Worm (Caenorhabditis elegans) whole organism, L1 larva: ENCODE results near the gene cpt-4.

Source experiments
- aha-1 ChIP-seq: fragments of 150-350 bp; optimal IDR thresholded peaks from 2 replicates; lab custom pipeline; 2014; ENCODE audit warnings: missing biosample characterization, missing genetic modification characterization
- aly-2 ChIP-seq: fragments of 150-350 bp; optimal IDR thresholded peaks from 2 replicates; lab custom pipeline; 2014; ENCODE audit warnings: missing biosample characterization, missing genetic modification characterization
- ceh-63 ChIP-seq: fragments of 200-800 bp; sonication (Bioruptor generic); optimal IDR thresholded peaks from 2 replicates; lab custom pipeline; 2018; ENCODE audit warnings: mild to moderate bottlenecking, missing genetic modification characterization, missing compliant biosample characterization
- ceh-8 ChIP-seq: fragments of 200-800 bp; sonication (Bioruptor generic); optimal IDR thresholded peaks from 2 replicates; lab custom pipeline; 2018; ENCODE audit warnings: mild to moderate bottlenecking, missing genetic modification characterization, moderate library complexity, missing compliant biosample characterization
- ceh-90 ChIP-seq: sonication (generic microtip); optimal IDR thresholded peaks from 2 replicates; lab custom pipeline; 2016; ENCODE audit warnings: missing genetic modification characterization, missing compliant biosample characterization
- dpl-1 ChIP-seq, 3 experiments: fragments of 150-350 bp in 2 of 3; sonication (generic microtip) in 1 of 3; optimal IDR thresholded peaks; 2 replicates each; lab custom pipeline; 2014 to 2017; ENCODE audit warnings: missing biosample characterization in 3 of 3, missing genetic modification characterization in 3 of 3, missing genetic modification reagents in 3 of 3
- dsc-1 ChIP-seq: sonication (generic microtip); optimal IDR thresholded peaks from 2 replicates; lab custom pipeline; 2016; ENCODE audit warnings: mild to moderate bottlenecking, missing genetic modification characterization, missing compliant biosample characterization
- efl-1 ChIP-seq, 4 experiments: fragments of 150-350 bp; optimal IDR thresholded peaks in 3 of 4; peaks in 1 of 4; 1 replicate in 1 of 4; 2 replicates in 3 of 4; lab custom pipeline; 2014; ENCODE audit warnings: missing biosample characterization in 2 of 4, missing genetic modification characterization in 2 of 4, missing genetic modification reagents in 2 of 4
- efl-3 ChIP-seq: fragments of 200-800 bp; sonication (Bioruptor generic); optimal IDR thresholded peaks from 2 replicates; lab custom pipeline; 2018; ENCODE audit warnings: mild to moderate bottlenecking, missing genetic modification characterization, missing compliant biosample characterization
- elt-2 ChIP-seq: sonication (generic microtip); optimal IDR thresholded peaks from 2 replicates; lab custom pipeline; 2016; ENCODE audit warnings: missing genetic modification characterization, mild to moderate bottlenecking, inconsistent platforms, missing compliant biosample characterization, missing genetic modification reagents
- ets-5 ChIP-seq: fragments of 200-800 bp; sonication (Bioruptor generic); IDR thresholded peaks from 2 replicates; pipeline ENCODE4 v1.3.6; 2022; ENCODE audit warnings: missing genetic modification characterization, missing compliant biosample characterization
- fkh-10 ChIP-seq: sonication (generic microtip); optimal IDR thresholded peaks from 2 replicates; lab custom pipeline; 2017; ENCODE audit warnings: missing biosample characterization, missing genetic modification reagents, missing genetic modification characterization
- fkh-4 ChIP-seq: sonication (generic microtip); optimal IDR thresholded peaks from 2 replicates; lab custom pipeline; 2016; ENCODE audit warnings: missing compliant biosample characterization, missing genetic modification characterization, borderline replicate concordance
- fos-1 ChIP-seq: fragments of 150-350 bp; optimal IDR thresholded peaks from 2 replicates; lab custom pipeline; 2014; ENCODE audit warnings: missing biosample characterization, missing genetic modification characterization
- hlh-4 ChIP-seq: sonication (generic microtip); optimal IDR thresholded peaks from 2 replicates; lab custom pipeline; 2016; ENCODE audit warnings: mild to moderate bottlenecking, missing genetic modification characterization, missing compliant biosample characterization
- hpl-2 ChIP-seq: fragments of 150-350 bp; optimal IDR thresholded peaks from 2 replicates; lab custom pipeline; 2014; ENCODE audit warnings: missing biosample characterization, missing genetic modification reagents, missing genetic modification characterization
- isw-1 ChIP-seq: fragments of 200-800 bp; sonication (Bioruptor generic); IDR thresholded peaks from 2 replicates; pipeline ENCODE4 v1.3.6; 2022; ENCODE audit warnings: missing genetic modification characterization, missing compliant biosample characterization
- lin-13 ChIP-seq: fragments of 150-350 bp; optimal IDR thresholded peaks from 2 replicates; lab custom pipeline; 2014; ENCODE audit warnings: missing biosample characterization, missing genetic modification reagents, missing genetic modification characterization
- lin-14 ChIP-seq: fragments of 200-800 bp; sonication (Bioruptor generic); optimal IDR thresholded peaks from 2 replicates; lab custom pipeline; 2018; ENCODE audit warnings: mild to moderate bottlenecking, missing genetic modification characterization, moderate library complexity, missing compliant biosample characterization
- lin-39 ChIP-seq: fragments of 150-350 bp; optimal IDR thresholded peaks from 2 replicates; lab custom pipeline; 2014; ENCODE audit warnings: missing biosample characterization, missing genetic modification reagents, missing genetic modification characterization
- lir-3 ChIP-seq: sonication (generic microtip); optimal IDR thresholded peaks from 2 replicates; lab custom pipeline; 2016; ENCODE audit warnings: mild to moderate bottlenecking, missing genetic modification characterization, moderate library complexity, missing compliant biosample characterization; ENCODE audit not compliant: poor library complexity
- lsy-2 ChIP-seq, 2 experiments: fragments of 150-350 bp; optimal IDR thresholded peaks; 2 replicates each; lab custom pipeline; 2014; ENCODE audit warnings: missing biosample characterization in 2 of 2, missing genetic modification characterization in 2 of 2
- mab-9 ChIP-seq: fragments of 200-800 bp; sonication (Bioruptor generic); IDR thresholded peaks from 2 replicates; pipeline ENCODE4 v1.3.6; 2022; ENCODE audit warnings: missing genetic modification reagents, missing genetic modification characterization, missing compliant biosample characterization
- mef-2 ChIP-seq: fragments of 150-350 bp; optimal IDR thresholded peaks from 2 replicates; lab custom pipeline; 2014; ENCODE audit warnings: missing biosample characterization, missing genetic modification characterization
- mep-1 ChIP-seq: fragments of 150-350 bp; optimal IDR thresholded peaks from 2 replicates; lab custom pipeline; 2014; ENCODE audit warnings: missing biosample characterization, missing genetic modification characterization
- nhr-11 ChIP-seq: fragments of 150-350 bp; optimal IDR thresholded peaks from 2 replicates; lab custom pipeline; 2014; ENCODE audit warnings: missing biosample characterization, missing genetic modification characterization
- nhr-19 ChIP-seq: fragments of 200-800 bp; sonication (Bioruptor generic); conservative IDR thresholded peaks from 2 replicates; pipeline ENCODE4 v1.3.6; 2022; ENCODE audit warnings: missing genetic modification characterization, missing compliant biosample characterization
- nhr-76 ChIP-seq: sonication (generic microtip); optimal IDR thresholded peaks from 2 replicates; lab custom pipeline; 2017; ENCODE audit warnings: missing biosample characterization, missing genetic modification characterization
- nhr-77 ChIP-seq: fragments of 150-350 bp; optimal IDR thresholded peaks from 2 replicates; lab custom pipeline; 2014; ENCODE audit warnings: missing biosample characterization, missing genetic modification characterization
- nhr-85 ChIP-seq: sonication (generic microtip); peaks from one replicate; lab custom pipeline; 2016; ENCODE audit warnings: missing genetic modification characterization, inconsistent platforms, missing compliant biosample characterization
- pqm-1 ChIP-seq: sonication (generic microtip); optimal IDR thresholded peaks from 3 replicates; lab custom pipeline; 2017; ENCODE audit warnings: missing biosample characterization, missing genetic modification characterization
- skn-1 ChIP-seq: fragments of 150-350 bp; optimal IDR thresholded peaks from 2 replicates; lab custom pipeline; 2014; ENCODE audit warnings: missing biosample characterization, missing genetic modification characterization
- snpc-4 ChIP-seq: fragments of 150-350 bp; optimal IDR thresholded peaks from 2 replicates; lab custom pipeline; 2014; ENCODE audit warnings: missing biosample characterization, missing genetic modification characterization
- tlp-1 ChIP-seq: fragments of 150-350 bp; optimal IDR thresholded peaks from 2 replicates; lab custom pipeline; 2014; ENCODE audit warnings: missing biosample characterization, missing genetic modification characterization
- unc-30 ChIP-seq: sonication (generic microtip); optimal IDR thresholded peaks from 2 replicates; lab custom pipeline; 2017; ENCODE audit warnings: missing biosample characterization, missing genetic modification characterization
- unc-86 ChIP-seq: sonication (generic microtip); optimal IDR thresholded peaks from 2 replicates; lab custom pipeline; 2016; ENCODE audit warnings: missing genetic modification characterization, missing compliant biosample characterization
- unc-98 ChIP-seq: fragments of 200-800 bp; sonication (Bioruptor generic); IDR thresholded peaks from 2 replicates; pipeline ENCODE4 v1.3.6; 2022; ENCODE audit warnings: missing genetic modification characterization, missing compliant biosample characterization
- vab-15 ChIP-seq: sonication (generic microtip); optimal IDR thresholded peaks from 2 replicates; lab custom pipeline; 2017; ENCODE audit warnings: missing genotype, mild to moderate bottlenecking, missing genetic modification characterization, missing compliant biosample characterization
- ztf-11 ChIP-seq, 2 experiments: sonication (generic microtip); optimal IDR thresholded peaks; 2 replicates each; lab custom pipeline; 2016 to 2017; ENCODE audit warnings: missing genetic modification characterization in 2 of 2, missing biosample characterization in 1 of 2, missing compliant biosample characterization in 1 of 2

The cpt-4 gene

DNA sequence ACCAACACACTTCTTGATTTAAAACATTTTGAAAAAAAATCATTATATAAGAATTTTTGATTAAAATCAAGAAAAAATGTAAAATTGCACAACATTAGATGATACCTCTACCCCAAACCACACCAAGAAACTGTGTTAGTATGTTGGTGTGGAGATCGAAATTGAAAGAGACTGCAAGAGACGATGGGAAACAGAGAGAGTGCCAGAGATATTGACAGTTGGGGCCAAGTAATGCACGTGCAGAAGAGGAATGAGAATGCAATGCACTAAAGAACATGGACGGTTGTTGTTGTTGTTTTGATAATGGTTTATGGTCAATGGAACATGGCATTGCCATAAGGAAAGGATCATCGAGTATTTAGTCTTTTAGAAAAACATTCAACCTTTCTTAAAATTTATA is 4.7 kb upstream of the cpt-4 start (continued):
- TF ChIP-seq dsc-1 (tag; lab: Kevin White, UChicago), result no peak
- no peak for TF ChIP-seq ets-5 (GFP tag; lab: Robert Waterston, UW)
- TF ChIP-seq hlh-4, result no peak
- TF ChIP-seq vab-15, result no peak
- no peak for TF ChIP-seq lir-3 (tag; lab: Kevin White, UChicago)
- TF ChIP-seq isw-1, result no peak
- no peak for TF ChIP-seq lin-13
- TF ChIP-seq nhr-19, result no peak; the same call in 1 of the 2 replicates
- no peak for TF ChIP-seq aha-1 (tag; lab: Kevin White, UChicago)
- TF ChIP-seq unc-86 (tag; lab: Kevin White, UChicago), result no peak
- no peak for TF ChIP-seq unc-30 (tag; lab: Kevin White, UChicago)
- no peak for TF ChIP-seq fkh-10 (GFP tag; lab: Kevin White, UChicago)
- TF ChIP-seq ceh-63 (GFP tag; lab: Kevin White, UChicago), result no peak
- no peak for TF ChIP-seq aly-2 (tag; lab: Kevin White, UChicago)
- TF ChIP-seq nhr-85 (tag; lab: Kevin White, UChicago), result peak; percentile 88
- TF ChIP-seq fos-1 (tag; lab: Kevin White, UChicago), result no peak
- no peak for TF ChIP-seq ztf-11 (tag; optimal IDR thresholded peaks at IDR 0.05; lab: Kevin White, UChicago)
- TF ChIP-seq tlp-1, result no peak
- no peak for TF ChIP-seq nhr-77 (tag; lab: Kevin White, UChicago)
- no peak for TF ChIP-seq hpl-2
- peak; percentile 4 to 16 for TF ChIP-seq efl-1 (optimal IDR thresholded peaks at IDR 0.05; lab: Kevin White, UChicago)
- TF ChIP-seq efl-1 (GFP tag; optimal IDR thresholded peaks at IDR 0.05 in 1 of 2; lab: Kevin White, UChicago), result no peak
- no peak for TF ChIP-seq nhr-76 (tag; lab: Kevin White, UChicago)
- no peak for TF ChIP-seq lsy-2 (tag; optimal IDR thresholded peaks at IDR 0.05; lab: Kevin White, UChicago)
- TF ChIP-seq mab-9 (GFP tag; lab: Robert Waterston, UW), result no peak
- no peak for TF ChIP-seq pqm-1 (tag; lab: Kevin White, UChicago)
- no peak for TF ChIP-seq snpc-4
- peak in 2 of 3 experiments; percentile 14 to 27 for TF ChIP-seq dpl-1 (GFP tag; optimal IDR thresholded peaks at IDR 0.05; lab: Kevin White, UChicago)
- no peak for TF ChIP-seq ceh-90 (tag; lab: Kevin White, UChicago)
- TF ChIP-seq nhr-11 (tag; lab: Kevin White, UChicago), result no peak
- TF ChIP-seq mep-1 (tag; lab: Kevin White, UChicago), result no peak
- TF ChIP-seq unc-98 (GFP tag; lab: Robert Waterston, UW), result no peak

- TF ChIP-seq lin-39 (no peak), skn-1 (tag; lab: Kevin White, UChicago) (peak; percentile 3)
Measured at ce11 chrV:5031764-5032163, 4.2 kb upstream of the cpt-4 start.

ce11 chrV:5030715-5031114 is 3.2 kb upstream of the cpt-4 start, which contains the start of gene swt-7:
swt-7 (minus strand) TSS chrV:5030815.
- TF ChIP-seq ceh-8 (GFP tag; lab: Kevin White, UChicago) (no peak), efl-3 (GFP tag; lab: Kevin White, UChicago) (no peak), pqm-1 (tag; lab: Kevin White, UChicago) (no peak), mef-2 (no peak), fkh-4 (tag; lab: Kevin White, UChicago) (no peak)

DNA sequence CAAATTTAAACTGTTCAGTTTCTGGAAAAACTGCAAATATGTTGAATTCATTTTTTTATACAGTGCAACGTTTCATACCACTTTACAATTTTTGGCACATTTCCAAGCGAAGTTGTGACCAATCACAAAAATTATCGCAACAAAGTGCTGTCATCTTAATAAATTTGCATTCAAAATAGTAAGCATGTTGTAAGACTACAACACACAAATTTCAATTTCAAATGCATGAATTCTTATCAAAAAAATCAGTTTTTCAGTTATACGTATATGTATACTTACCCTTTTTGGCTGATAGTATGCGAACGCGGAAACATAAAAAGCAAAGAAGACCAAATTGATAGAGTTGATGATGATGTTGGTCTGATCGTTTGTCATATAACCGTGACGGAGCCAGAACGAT is 2.7 kb upstream of the cpt-4 start:
- TF ChIP-seq lin-14 (GFP tag; lab: Kevin White, UChicago) (peak; percentile 18), elt-2 (tag; lab: Kevin White, UChicago) (peak; percentile 66), hlh-4 (no peak), efl-1 (optimal IDR thresholded peaks at IDR 0.05; lab: Kevin White, UChicago) (no peak), efl-1 (GFP tag; optimal IDR thresholded peaks at IDR 0.05 in 1 of 2; lab: Kevin White, UChicago) (peak in 1 of 2 experiments; percentile 83)
